Fruit fly (Drosophila melanogaster) whole organism, wandering third instar larva: ENCODE data around the gene dwg.

Experiments used
- Abd-B ChIP-seq: fragments of >200 bp; optimal IDR thresholded peaks from 2 replicates; lab custom pipeline; 2017; ENCODE audit warnings: missing biosample characterization, missing genetic modification characterization
- CG32264 ChIP-seq: fragments of 200-800 bp; sonication (Bioruptor generic); optimal IDR thresholded peaks from 2 replicates; lab custom pipeline; 2016; ENCODE audit warnings: missing biosample characterization, missing genetic modification characterization
- Dfd ChIP-seq: fragments of >200 bp; optimal IDR thresholded peaks from 2 replicates; lab custom pipeline; 2017; ENCODE audit warnings: missing biosample characterization, missing genetic modification characterization
- Dif ChIP-seq: fragments of 200-275, 200-300 bp; sonication (Bioruptor generic); optimal IDR thresholded peaks from 2 replicates; lab custom pipeline; 2018; ENCODE audit warnings: missing biosample characterization, missing genetic modification characterization; ENCODE audit not compliant: partially characterized antibody
- GATAd ChIP-seq: sonication (Bioruptor generic); optimal IDR thresholded peaks from 2 replicates; lab custom pipeline; 2016; ENCODE audit warnings: missing biosample characterization, missing genetic modification characterization
- HLH106 ChIP-seq: fragments of 200-800 bp; optimal IDR thresholded peaks from 3 replicates; lab custom pipeline; 2019; ENCODE audit warnings: missing biosample characterization, mild to moderate bottlenecking, missing genetic modification characterization, moderate library complexity
- Jra ChIP-seq: sonication (Bioruptor generic); optimal IDR thresholded peaks from 2 replicates; lab custom pipeline; 2016; ENCODE audit warnings: missing biosample characterization, missing genetic modification characterization
- Mio ChIP-seq: sonication (Bioruptor generic); optimal IDR thresholded peaks from 2 replicates; lab custom pipeline; 2016; ENCODE audit warnings: missing biosample characterization, missing genetic modification characterization
- Myc ChIP-seq: fragments of >200 bp; optimal IDR thresholded peaks from 2 replicates; lab custom pipeline; 2017
- N ChIP-seq: fragments of >200 bp; optimal IDR thresholded peaks from 2 replicates; lab custom pipeline; 2018; ENCODE audit warnings: missing biosample characterization, missing external identifiers, missing genetic modification characterization
- OdsH ChIP-seq: fragments of 200-800 bp; sonication (Bioruptor generic); optimal IDR thresholded peaks from 2 replicates; lab custom pipeline; 2016; ENCODE audit warnings: missing biosample characterization, mild to moderate bottlenecking, missing genetic modification characterization
- Rel ChIP-seq, 2 experiments: fragments of 200-800 bp; sonication (Bioruptor generic) in 1 of 2; optimal IDR thresholded peaks; 2 replicates in 1 of 2; 3 replicates in 1 of 2; lab custom pipeline; 2016 to 2019; ENCODE audit warnings: mild to moderate bottlenecking in 2 of 2, missing biosample characterization in 2 of 2, missing genetic modification characterization in 2 of 2, moderate library complexity in 1 of 2
- Vsx2 ChIP-seq: fragments of 200-300, 225-300 bp; sonication (Bioruptor generic); optimal IDR thresholded peaks from 2 replicates; lab custom pipeline; 2018; ENCODE audit warnings: missing biosample characterization, missing genetic modification characterization; ENCODE audit not compliant: partially characterized antibody
- brk ChIP-seq: fragments of 200-800 bp; sonication (Bioruptor generic); optimal IDR thresholded peaks from 2 replicates; lab custom pipeline; 2016; ENCODE audit warnings: missing biosample characterization, mild to moderate bottlenecking, missing genetic modification characterization
- dl ChIP-seq, 2 experiments: fragments of 175-275, 200-275 bp in 1 of 2; fragments of 200-275 bp in 1 of 2; sonication (Bioruptor generic); optimal IDR thresholded peaks; lab custom pipeline; 2018; ENCODE audit warnings: mild to moderate bottlenecking in 2 of 2, missing biosample characterization in 2 of 2, missing genetic modification characterization in 2 of 2, moderate library complexity in 2 of 2; ENCODE audit not compliant: partially characterized antibody in 2 of 2, insufficient read depth in 1 of 2
- dmrt93B ChIP-seq: fragments of 200-800 bp; sonication (Bioruptor generic); optimal IDR thresholded peaks from 2 replicates; lab custom pipeline; 2018; ENCODE audit warnings: missing biosample characterization, mild to moderate bottlenecking, missing genetic modification characterization
- foxo ChIP-seq, 2 experiments: fragments of 200-800 bp; sonication (Bioruptor generic); optimal IDR thresholded peaks; 2 replicates in 1 of 2; 3 replicates in 1 of 2; lab custom pipeline; 2016 to 2017; ENCODE audit warnings: missing biosample characterization in 2 of 2, missing genetic modification characterization in 2 of 2
- fru ChIP-seq: fragments of 200-800 bp; sonication (Bioruptor generic); optimal IDR thresholded peaks from 3 replicates; lab custom pipeline; 2016; ENCODE audit warnings: missing biosample characterization, mild to moderate bottlenecking, missing genetic modification characterization
- h ChIP-seq: fragments of 200-800 bp; sonication (Bioruptor generic); optimal IDR thresholded peaks from 3 replicates; lab custom pipeline; 2016; ENCODE audit warnings: missing biosample characterization, mild to moderate bottlenecking, missing genetic modification characterization
- jim ChIP-seq: fragments of 175-275, 200-325 bp; sonication (Bioruptor generic); optimal IDR thresholded peaks from 2 replicates; lab custom pipeline; 2016; ENCODE audit warnings: missing biosample characterization, mild to moderate bottlenecking, missing genetic modification characterization
- lola ChIP-seq: fragments of >200 bp; optimal IDR thresholded peaks from 2 replicates; lab custom pipeline; 2017; ENCODE audit warnings: missing biosample characterization, missing genetic modification characterization
- pan ChIP-seq: fragments of >200 bp; optimal IDR thresholded peaks from 2 replicates; lab custom pipeline; 2017
- psq ChIP-seq: fragments of 200-800 bp; sonication (Bioruptor generic); optimal IDR thresholded peaks from 3 replicates; lab custom pipeline; 2017; ENCODE audit warnings: missing biosample characterization, mild to moderate bottlenecking, missing genetic modification characterization, moderate library complexity
- rgr ChIP-seq: fragments of 200-800 bp; sonication (Bioruptor generic); optimal IDR thresholded peaks from 3 replicates; lab custom pipeline; 2016; ENCODE audit warnings: missing biosample characterization, mild to moderate bottlenecking, missing genetic modification characterization
- sage ChIP-seq: fragments of 200-800 bp; sonication (Bioruptor generic); optimal IDR thresholded peaks from 2 replicates; lab custom pipeline; 2016; ENCODE audit warnings: missing biosample characterization, mild to moderate bottlenecking, missing genetic modification characterization
- tai ChIP-seq: sonication (Bioruptor generic); optimal IDR thresholded peaks from 2 replicates; lab custom pipeline; 2016; ENCODE audit warnings: missing biosample characterization, missing genetic modification characterization
- usp ChIP-seq: fragments of >200 bp; optimal IDR thresholded peaks from 2 replicates; lab custom pipeline; 2017; ENCODE audit warnings: missing biosample characterization, missing genetic modification characterization
- woc ChIP-seq: sonication (Bioruptor generic); optimal IDR thresholded peaks from 2 replicates; lab custom pipeline; 2016; ENCODE audit warnings: missing biosample characterization, mild to moderate bottlenecking, missing genetic modification characterization

Gene dwg

dm6 chrX:2684442-2684841 is 43.1 kb upstream of the dwg start:
- TF ChIP-seq Rel (GFP tag; optimal IDR thresholded peaks at IDR 0.05; lab: Kevin White, UChicago) = no peak
- peak; percentile 54 for TF ChIP-seq Rel (tag; optimal IDR thresholded peaks at IDR 0.05; lab: Kevin White, UChicago)
- TF ChIP-seq Vsx2 (GFP tag; lab: Kevin White, UChicago) = no peak
- TF ChIP-seq, all 38 proteins: peak for 1

- TF ChIP-seq Dif (GFP tag; lab: Kevin White, UChicago) (no peak), sage (no peak), usp (no peak), lola (GFP tag; lab: Kevin White, UChicago) (no peak), fru (GFP tag; lab: Kevin White, UChicago) (no peak), Myc (lab: Kevin White, UChicago) (no peak), Rel (GFP tag; optimal IDR thresholded peaks at IDR 0.05; lab: Kevin White, UChicago) (no peak), Rel (tag; optimal IDR thresholded peaks at IDR 0.05; lab: Kevin White, UChicago) (peak; percentile 55), dmrt93B (GFP tag; lab: Kevin White, UChicago) (no peak)
Observed at dm6 chrX:2685022-2685421, 42.5 kb upstream of the dwg start.

- TF ChIP-seq Mio (GFP tag; lab: Kevin White, UChicago) (no peak), CG32264 (GFP tag; lab: Kevin White, UChicago) (no peak), usp (no peak), jim (GFP tag; lab: Kevin White, UChicago) (no peak), OdsH (GFP tag; lab: Kevin White, UChicago) (no peak), Myc (lab: Kevin White, UChicago) (no peak), h (GFP tag; lab: Kevin White, UChicago) (no peak), tai (GFP tag; lab: Kevin White, UChicago) (no peak), N (no peak), Abd-B (no peak), HLH106 (tag; lab: Kevin White, UChicago) (no peak), brk (GFP tag; lab: Kevin White, UChicago) (no peak), pan (lab: Kevin White, UChicago) (no peak), lola (GFP tag; lab: Kevin White, UChicago) (no peak)
- TF ChIP-seq, all 38 proteins: peak for 0
Observed at dm6 chrX:2685580-2685979, 41.9 kb upstream of the dwg start, which contains the start of gene per. per (plus strand) TSS chrX:2685580.

- TF ChIP-seq h (GFP tag; lab: Kevin White, UChicago) = no peak
Observed at dm6 chrX:2686930-2687329, 40.6 kb upstream of the dwg start.

dm6 chrX:2690376-2690775 is 37.1 kb upstream of the dwg start:
- no peak for TF ChIP-seq woc (GFP tag; lab: Kevin White, UChicago)
- no peak for TF ChIP-seq psq (GFP tag; lab: Kevin White, UChicago)
- no peak for TF ChIP-seq GATAd (GFP tag; lab: Kevin White, UChicago)
- no peak for TF ChIP-seq rgr
- TF ChIP-seq Dfd (GFP tag; lab: Kevin White, UChicago) = no peak
- TF ChIP-seq Vsx2 (GFP tag; lab: Kevin White, UChicago) = no peak
- TF ChIP-seq lola (GFP tag; lab: Kevin White, UChicago) = no peak
- no peak for TF ChIP-seq pan (lab: Kevin White, UChicago)
- no peak for TF ChIP-seq Abd-B

dm6 chrX:2693786-2694185 is 33.7 kb upstream of the dwg start, which contains the start of gene dyw:
dyw (minus strand) TSS chrX:2693886.
- no peak for TF ChIP-seq N
- no peak for TF ChIP-seq rgr
- TF ChIP-seq lola (GFP tag; lab: Kevin White, UChicago) = no peak
- TF ChIP-seq woc (GFP tag; lab: Kevin White, UChicago) = no peak
- no peak for TF ChIP-seq Myc (lab: Kevin White, UChicago)
- TF ChIP-seq dl (GFP tag; optimal IDR thresholded peaks at IDR 0.05; lab: Kevin White, UChicago; ENCODE audit: insufficient read depth in 1 of 2, partially characterized antibody in 2 of 2) = no peak
- no peak for TF ChIP-seq foxo (GFP tag; optimal IDR thresholded peaks at IDR 0.05; lab: Kevin White, UChicago)
- TF ChIP-seq CG32264 (GFP tag; lab: Kevin White, UChicago) = no peak
- TF ChIP-seq Jra (GFP tag; lab: Kevin White, UChicago) = no peak
- TF ChIP-seq, all 38 proteins: peak for 0
